Worm (Caenorhabditis elegans): Measurements from ENCODE around the gene moc-2.

The moc-2 gene

DNA sequence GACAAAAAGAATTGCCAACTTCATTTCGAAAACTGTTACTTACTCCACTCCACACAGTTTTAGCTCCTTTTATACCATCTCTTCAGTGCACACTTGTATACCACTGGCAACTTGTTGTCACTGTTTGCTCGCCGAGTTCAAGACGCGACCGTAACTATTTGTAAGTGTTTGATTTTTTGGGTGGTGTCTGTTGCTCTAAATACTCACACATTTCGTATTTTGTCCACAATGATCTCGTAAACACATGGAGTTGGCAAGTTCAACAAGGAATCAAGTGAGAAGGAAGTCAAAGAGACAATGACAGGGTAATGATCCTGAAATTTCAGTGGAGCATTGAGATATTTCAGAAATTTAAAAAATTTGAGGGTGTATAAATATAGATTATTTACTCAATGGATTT lies 29.0 kb upstream of the moc-2 start, which contains the start of gene hpo-26:
Gene hpo-26 (minus strand): TSS at position 31 of the 400 bp plus-strand sequence.
- TF ChIP-seq cog-1 (tag; optimal IDR thresholded peaks at IDR 0.05) (no peak), med-1 (GFP tag; optimal IDR thresholded peaks at IDR 0.05; ENCODE audit: insufficient read depth) (no peak), tab-1 (GFP tag; IDR thresholded peaks at IDR 0.05) (no peak), T22C8.4 (GFP tag; IDR thresholded peaks at IDR 0.05) (no peak), ztf-29 (GFP tag; IDR thresholded peaks at IDR 0.05) (no peak), flt-1 (GFP tag; IDR thresholded peaks at IDR 0.05) (no peak), klf-2 (GFP tag; conservative IDR thresholded peaks at IDR 0.05) (no peak), ref-1 (GFP tag; conservative IDR thresholded peaks at IDR 0.05) (no peak), ztf-23 (GFP tag; IDR thresholded peaks at IDR 0.05) (no peak)

DNA sequence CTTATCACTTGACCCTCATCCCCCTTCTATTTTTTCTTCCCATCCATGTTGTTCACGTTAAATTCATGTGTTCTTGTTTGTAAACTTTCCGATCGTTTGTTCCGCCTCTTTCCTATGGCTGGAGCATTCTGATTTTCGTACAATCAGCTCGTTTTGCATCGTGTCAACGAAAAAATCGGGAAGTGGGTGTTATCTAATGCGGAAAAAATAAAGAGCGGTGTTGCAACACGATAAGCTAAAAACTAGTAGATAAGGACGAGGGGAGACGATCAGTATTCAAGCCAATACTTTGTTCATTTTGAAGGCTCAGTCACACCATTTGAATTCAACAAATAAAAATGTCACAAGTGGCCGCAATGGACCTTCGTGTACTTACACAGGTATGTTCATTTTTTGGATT lies 20.8 kb upstream of the moc-2 start, which contains the start of gene acs-1:
Gene acs-1 (plus strand): TSS at position 233 of the 400 bp plus-strand sequence.
- TF ChIP-seq ztf-29 (GFP tag; IDR thresholded peaks at IDR 0.05) (no peak), med-1 (GFP tag; optimal IDR thresholded peaks at IDR 0.05; ENCODE audit: insufficient read depth) (no peak), ztf-23 (GFP tag; IDR thresholded peaks at IDR 0.05) (no peak)

ce11 chrV:6522879-6523497 lies 19.0 kb upstream of the moc-2 start:
- no peak for TF ChIP-seq klf-2 (GFP tag; conservative IDR thresholded peaks at IDR 0.05)
- no peak for TF ChIP-seq flt-1 (GFP tag; IDR thresholded peaks at IDR 0.05)
- no peak for TF ChIP-seq ztf-23 (GFP tag; IDR thresholded peaks at IDR 0.05)
- no peak for TF ChIP-seq ref-1 (GFP tag; conservative IDR thresholded peaks at IDR 0.05)
- TF ChIP-seq med-1 (GFP tag; optimal IDR thresholded peaks at IDR 0.05; ENCODE audit: insufficient read depth) = no peak
- no peak for TF ChIP-seq tab-1 (GFP tag; IDR thresholded peaks at IDR 0.05)
- TF ChIP-seq T22C8.4 (GFP tag; IDR thresholded peaks at IDR 0.05) = no peak
- no peak for TF ChIP-seq ztf-29 (GFP tag; IDR thresholded peaks at IDR 0.05)
- no peak for TF ChIP-seq cog-1 (tag; optimal IDR thresholded peaks at IDR 0.05)

DNA sequence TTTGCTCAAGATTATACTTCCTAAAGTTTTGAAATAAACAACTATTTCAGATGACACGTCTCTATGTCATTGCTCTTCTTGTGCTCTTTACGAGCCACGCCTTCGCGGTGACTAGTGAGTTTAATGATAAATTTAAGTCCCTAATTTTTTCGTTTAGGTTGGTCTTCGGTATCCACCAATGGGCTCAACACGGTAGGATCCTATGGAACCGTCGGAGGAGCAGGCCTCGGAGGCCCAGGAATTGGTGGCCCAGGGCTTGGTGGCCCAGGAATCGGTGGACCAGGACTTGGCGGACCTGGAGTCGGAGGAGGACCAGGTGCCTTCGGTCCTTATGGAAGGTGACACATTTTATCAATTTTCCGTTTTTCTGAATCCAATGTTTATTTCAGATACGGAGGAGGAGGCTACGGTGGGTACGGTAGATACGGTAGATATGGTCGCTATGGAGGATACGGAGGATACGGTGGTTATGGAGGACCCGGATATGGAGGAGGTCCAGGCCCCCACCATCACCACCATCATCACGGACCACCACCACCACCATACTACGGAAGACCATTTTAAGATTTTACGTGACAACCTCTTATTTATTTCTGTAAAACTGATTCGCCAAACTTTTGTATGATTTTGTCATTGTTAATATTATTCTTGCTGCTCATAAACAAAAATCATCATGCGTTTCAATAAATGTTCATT lies 16.6 kb upstream of the moc-2 start, which contains the start of the genes F46E10.2 and F46E10.18:
Gene F46E10.2 (plus strand): TSS at position 51 of the 696 bp plus-strand sequence.
Gene F46E10.18 (plus strand): TSS at position 646 of the 696 bp plus-strand sequence.
- TF ChIP-seq klf-2 (GFP tag; conservative IDR thresholded peaks at IDR 0.05) = no peak
- no peak for TF ChIP-seq ztf-29 (GFP tag; IDR thresholded peaks at IDR 0.05)
- TF ChIP-seq flt-1 (GFP tag; IDR thresholded peaks at IDR 0.05) = no peak
- TF ChIP-seq tab-1 (GFP tag; IDR thresholded peaks at IDR 0.05) = no peak
- no peak for TF ChIP-seq med-1 (GFP tag; optimal IDR thresholded peaks at IDR 0.05; ENCODE audit: insufficient read depth)
- TF ChIP-seq cog-1 (tag; optimal IDR thresholded peaks at IDR 0.05) = no peak

DNA sequence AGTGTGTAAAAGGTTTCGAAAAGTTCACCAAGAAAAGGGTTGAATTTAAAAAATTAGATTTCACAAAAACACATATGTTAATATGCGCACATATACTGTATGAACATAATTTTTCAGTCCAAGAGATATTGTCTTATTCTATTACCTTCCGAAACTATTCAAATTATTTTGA lies 14.1 kb upstream of the moc-2 start, which contains the start of gene F46E10.3:
Gene F46E10.3 (plus strand): TSS at position 73 of the 172 bp plus-strand sequence.
- TF ChIP-seq ref-1 (GFP tag; conservative IDR thresholded peaks at IDR 0.05) = no peak
- TF ChIP-seq flt-1 (GFP tag; IDR thresholded peaks at IDR 0.05) = no peak
- TF ChIP-seq ztf-23 (GFP tag; IDR thresholded peaks at IDR 0.05) = no peak
- TF ChIP-seq tab-1 (GFP tag; IDR thresholded peaks at IDR 0.05) = no peak
- no peak for TF ChIP-seq ztf-29 (GFP tag; IDR thresholded peaks at IDR 0.05)
- TF ChIP-seq klf-2 (GFP tag; conservative IDR thresholded peaks at IDR 0.05) = no peak
- no peak for TF ChIP-seq med-1 (GFP tag; optimal IDR thresholded peaks at IDR 0.05; ENCODE audit: insufficient read depth)
- TF ChIP-seq T22C8.4 (GFP tag; IDR thresholded peaks at IDR 0.05) = no peak
- TF ChIP-seq cog-1 (tag; optimal IDR thresholded peaks at IDR 0.05) = no peak

DNA sequence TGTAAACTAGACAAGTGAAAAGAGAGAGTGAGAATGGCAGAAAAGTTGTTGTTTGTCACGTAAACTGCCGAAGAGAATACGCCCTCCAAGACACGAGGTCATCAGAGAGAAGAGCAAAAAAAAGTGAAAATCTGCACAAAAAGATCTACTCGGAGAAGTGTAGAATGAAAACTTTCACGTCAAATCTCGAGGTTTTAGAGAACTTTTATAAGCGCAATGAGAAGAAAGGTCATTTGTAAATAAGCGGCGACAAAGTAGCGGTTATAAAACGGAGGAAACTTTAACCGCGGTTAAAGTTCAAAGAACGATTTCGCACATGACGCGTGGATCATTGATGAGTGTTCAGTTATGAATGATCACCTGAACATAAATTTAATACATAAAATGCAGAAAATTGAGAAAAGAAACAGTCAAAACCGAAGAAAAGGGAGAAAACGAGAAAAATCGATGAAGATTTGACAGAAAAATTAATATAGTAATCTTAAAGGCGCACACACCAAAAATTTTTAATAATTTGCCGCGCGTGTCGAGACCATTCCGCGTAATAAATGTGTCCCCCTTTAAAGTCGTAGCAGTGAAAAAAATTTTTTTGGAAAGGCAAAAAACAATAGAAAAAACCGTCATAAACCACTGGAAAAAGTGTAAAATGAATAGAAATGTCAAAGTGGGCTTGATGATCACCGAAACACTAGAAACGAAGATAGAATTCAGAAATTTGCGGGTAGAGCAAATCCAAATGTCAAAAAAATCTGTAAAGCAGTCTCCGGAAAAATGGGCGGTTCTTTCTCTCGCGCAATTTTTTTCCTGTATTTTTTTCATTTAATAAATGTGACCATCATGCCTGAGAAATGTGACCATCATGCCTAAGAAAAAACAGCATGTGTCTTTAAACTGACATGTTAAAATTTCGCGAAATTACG lies 13.6 kb upstream of the moc-2 start:
- TF ChIP-seq T22C8.4 (GFP tag; IDR thresholded peaks at IDR 0.05) (no peak), klf-2 (GFP tag; conservative IDR thresholded peaks at IDR 0.05) (no peak), tab-1 (GFP tag; IDR thresholded peaks at IDR 0.05) (no peak), med-1 (GFP tag; optimal IDR thresholded peaks at IDR 0.05; ENCODE audit: insufficient read depth) (no peak), flt-1 (GFP tag; IDR thresholded peaks at IDR 0.05) (no peak), ztf-23 (GFP tag; IDR thresholded peaks at IDR 0.05) (no peak), cog-1 (tag; optimal IDR thresholded peaks at IDR 0.05) (no peak), ztf-29 (GFP tag; IDR thresholded peaks at IDR 0.05) (no peak), ref-1 (GFP tag; conservative IDR thresholded peaks at IDR 0.05) (no peak)

ce11 chrV:6516491-6517304 lies 12.7 kb upstream of the moc-2 start, which contains the start of gene mdh-1:
Gene mdh-1 (minus strand): TSS chrV:6516526.
- TF ChIP-seq tab-1 (GFP tag; IDR thresholded peaks at IDR 0.05) (no peak), ztf-23 (GFP tag; IDR thresholded peaks at IDR 0.05) (no peak), med-1 (GFP tag; optimal IDR thresholded peaks at IDR 0.05; ENCODE audit: insufficient read depth) (no peak), ztf-29 (GFP tag; IDR thresholded peaks at IDR 0.05) (no peak), ref-1 (GFP tag; conservative IDR thresholded peaks at IDR 0.05) (no peak), T22C8.4 (GFP tag; IDR thresholded peaks at IDR 0.05) (no peak), klf-2 (GFP tag; conservative IDR thresholded peaks at IDR 0.05) (no peak), cog-1 (tag; optimal IDR thresholded peaks at IDR 0.05) (no peak), flt-1 (GFP tag; IDR thresholded peaks at IDR 0.05) (no peak)

DNA sequence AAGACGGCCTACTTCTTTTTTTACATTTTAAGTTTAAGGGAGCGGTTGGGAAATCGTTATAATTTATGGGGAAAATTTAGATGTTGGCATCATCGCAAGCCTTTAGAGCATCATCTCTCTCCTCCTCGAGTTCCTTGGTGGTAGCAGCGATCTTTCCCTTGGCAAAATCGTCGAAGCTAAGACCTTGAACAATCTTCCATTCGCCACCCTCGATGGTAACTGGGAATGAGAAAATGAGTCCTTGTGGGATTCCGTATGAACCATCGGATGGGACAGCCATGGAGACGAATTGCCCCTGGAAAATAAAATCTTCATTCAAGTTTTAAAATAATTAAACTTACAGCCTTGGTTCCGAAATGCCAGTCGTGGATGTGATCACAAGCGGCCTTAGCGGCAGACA lies 11.4 kb upstream of the moc-2 start:
- no peak for TF ChIP-seq klf-2 (GFP tag; conservative IDR thresholded peaks at IDR 0.05)
- no peak for TF ChIP-seq med-1 (GFP tag; optimal IDR thresholded peaks at IDR 0.05; ENCODE audit: insufficient read depth)
- no peak for TF ChIP-seq T22C8.4 (GFP tag; IDR thresholded peaks at IDR 0.05)
- no peak for TF ChIP-seq ztf-29 (GFP tag; IDR thresholded peaks at IDR 0.05)
- TF ChIP-seq ztf-23 (GFP tag; IDR thresholded peaks at IDR 0.05) = no peak
- TF ChIP-seq ref-1 (GFP tag; conservative IDR thresholded peaks at IDR 0.05) = no peak
- no peak for TF ChIP-seq tab-1 (GFP tag; IDR thresholded peaks at IDR 0.05)
- no peak for TF ChIP-seq flt-1 (GFP tag; IDR thresholded peaks at IDR 0.05)
- no peak for TF ChIP-seq cog-1 (tag; optimal IDR thresholded peaks at IDR 0.05)

All from whole organism, midembryonic.